Worm (Caenorhabditis elegans) whole organism, L3 larva: ENCODE data around the gene F14F8.14.

Source experiments
- R02D3.7 ChIP-seq: fragments of 150-350 bp; optimal IDR thresholded peaks from 2 replicates; lab custom pipeline; 2014; ENCODE audit warnings: missing biosample characterization, missing genetic modification characterization
- ZK546.5 ChIP-seq: sonication (generic microtip); optimal IDR thresholded peaks from 2 replicates; lab custom pipeline; 2017; ENCODE audit warnings: missing biosample characterization, missing genetic modification characterization
- aly-2 ChIP-seq: fragments of 150-350 bp; optimal IDR thresholded peaks from 2 replicates; lab custom pipeline; 2014; ENCODE audit warnings: missing biosample characterization, missing genetic modification characterization
- ama-1 ChIP-seq: fragments of 150-350 bp; optimal IDR thresholded peaks from 2 replicates; lab custom pipeline; 2018
- ceh-16 ChIP-seq: sonication (generic microtip); optimal IDR thresholded peaks from 2 replicates; lab custom pipeline; 2017; ENCODE audit warnings: missing biosample characterization, missing genetic modification characterization
- ceh-82 ChIP-seq: fragments of 150-350 bp; optimal IDR thresholded peaks from 2 replicates; lab custom pipeline; 2014; ENCODE audit warnings: missing biosample characterization, missing genetic modification characterization
- ceh-9 ChIP-seq: sonication (generic microtip); optimal IDR thresholded peaks from 2 replicates; lab custom pipeline; 2018; ENCODE audit warnings: missing biosample characterization, missing genetic modification characterization
- daf-12 ChIP-seq: fragments of 150-350 bp; optimal IDR thresholded peaks from 2 replicates; lab custom pipeline; 2014; ENCODE audit warnings: missing biosample characterization, missing genetic modification reagents, missing genetic modification characterization
- egl-27 ChIP-seq: sonication (generic microtip); optimal IDR thresholded peaks from 4 replicates; lab custom pipeline; 2017; ENCODE audit warnings: missing biosample characterization, missing genetic modification reagents, missing genetic modification characterization
- egl-5 ChIP-seq: fragments of 150-350 bp; optimal IDR thresholded peaks from 2 replicates; lab custom pipeline; 2017; ENCODE audit warnings: missing biosample characterization, missing genetic modification reagents, missing genetic modification characterization, inconsistent platforms
- eor-1 ChIP-seq, 2 experiments: fragments of 150-350 bp; optimal IDR thresholded peaks; 2 replicates each; lab custom pipeline; 2014 to 2018; ENCODE audit warnings: missing biosample characterization in 2 of 2, missing genetic modification characterization in 2 of 2
- fkh-2 ChIP-seq: fragments of 150-350 bp; optimal IDR thresholded peaks from 2 replicates; lab custom pipeline; 2014; ENCODE audit warnings: missing biosample characterization, missing genetic modification reagents, missing genetic modification characterization
- fos-1 ChIP-seq: fragments of 150-350 bp; optimal IDR thresholded peaks from 2 replicates; lab custom pipeline; 2014; ENCODE audit warnings: missing biosample characterization, missing genetic modification characterization
- hmg-11 ChIP-seq: sonication (generic microtip); optimal IDR thresholded peaks from 2 replicates; lab custom pipeline; 2016; ENCODE audit warnings: missing genetic modification characterization, missing compliant biosample characterization
- jun-1 ChIP-seq: fragments of 150-350 bp; optimal IDR thresholded peaks from 2 replicates; lab custom pipeline; 2014; ENCODE audit warnings: missing biosample characterization, missing genetic modification reagents, missing genetic modification characterization
- lin-15B ChIP-seq: fragments of 150-350 bp; optimal IDR thresholded peaks from 2 replicates; lab custom pipeline; 2014; ENCODE audit warnings: missing biosample characterization, missing genetic modification characterization
- lin-39 ChIP-seq: fragments of 150-350 bp; optimal IDR thresholded peaks from 2 replicates; lab custom pipeline; 2018; ENCODE audit warnings: missing biosample characterization, missing genetic modification reagents, missing genetic modification characterization
- lsy-12 ChIP-seq: sonication (generic microtip); optimal IDR thresholded peaks from 2 replicates; lab custom pipeline; 2016; ENCODE audit warnings: mild to moderate bottlenecking, missing genetic modification characterization, missing compliant biosample characterization
- mdl-1 ChIP-seq: fragments of 150-350 bp; optimal IDR thresholded peaks from 2 replicates; lab custom pipeline; 2014; ENCODE audit warnings: missing biosample characterization, missing genetic modification characterization
- mml-1 ChIP-seq: fragments of 150-350 bp; sonication (generic microtip); optimal IDR thresholded peaks from 3 replicates; lab custom pipeline; 2014; ENCODE audit warnings: missing biosample characterization, missing genetic modification characterization
- nfya-1 ChIP-seq: sonication (generic microtip); optimal IDR thresholded peaks from 2 replicates; lab custom pipeline; 2017; ENCODE audit warnings: missing genetic modification characterization, mild to moderate bottlenecking, missing compliant biosample characterization, antibody characterized with exemption, moderate library complexity; ENCODE audit not compliant: insufficient read depth
- nhr-11 ChIP-seq: fragments of 150-350 bp; optimal IDR thresholded peaks from 2 replicates; lab custom pipeline; 2014; ENCODE audit warnings: missing biosample characterization, missing genetic modification characterization
- nhr-12 ChIP-seq: fragments of 150-350 bp; optimal IDR thresholded peaks from 2 replicates; lab custom pipeline; 2014; ENCODE audit warnings: missing biosample characterization, missing genetic modification characterization
- nhr-23 ChIP-seq: fragments of 150-350 bp; optimal IDR thresholded peaks from 2 replicates; lab custom pipeline; 2014; ENCODE audit warnings: missing biosample characterization, missing genetic modification reagents, missing genetic modification characterization
- nhr-237 ChIP-seq: fragments of 150-350 bp; optimal IDR thresholded peaks from 2 replicates; lab custom pipeline; 2014; ENCODE audit warnings: missing biosample characterization, missing genetic modification characterization
- nhr-25 ChIP-seq: sonication (generic microtip); optimal IDR thresholded peaks from 2 replicates; lab custom pipeline; 2017; ENCODE audit warnings: missing biosample characterization, missing genetic modification characterization
- nhr-28 ChIP-seq: fragments of 150-350 bp; optimal IDR thresholded peaks from 2 replicates; lab custom pipeline; 2014; ENCODE audit warnings: missing biosample characterization, missing genetic modification characterization
- nhr-43 ChIP-seq: sonication (generic microtip); optimal IDR thresholded peaks from 2 replicates; lab custom pipeline; 2016; ENCODE audit warnings: mild to moderate bottlenecking, missing genetic modification characterization, missing compliant biosample characterization; ENCODE audit not compliant: poor library complexity, severe bottlenecking
- nhr-67 ChIP-seq: fragments of 150-350 bp; optimal IDR thresholded peaks from 2 replicates; lab custom pipeline; 2014; ENCODE audit warnings: missing biosample characterization, missing genetic modification characterization
- nhr-77 ChIP-seq: fragments of 150-350 bp; optimal IDR thresholded peaks from 2 replicates; lab custom pipeline; 2014; ENCODE audit warnings: missing biosample characterization, missing genetic modification characterization
- pha-4 ChIP-seq: fragments of 150-350 bp; optimal IDR thresholded peaks from 2 replicates; lab custom pipeline; 2014; ENCODE audit warnings: missing biosample characterization, missing genetic modification reagents, missing genetic modification characterization
- sea-2 ChIP-seq: fragments of 150-350 bp; sonication (generic microtip); optimal IDR thresholded peaks from 4 replicates; lab custom pipeline; 2014; ENCODE audit warnings: missing biosample characterization, missing genetic modification reagents, missing genetic modification characterization
- skn-1 ChIP-seq: fragments of 150-350 bp; optimal IDR thresholded peaks from 2 replicates; lab custom pipeline; 2014; ENCODE audit warnings: missing biosample characterization, missing genetic modification characterization
- tbx-2 ChIP-seq: sonication (generic microtip); optimal IDR thresholded peaks from 2 replicates; lab custom pipeline; 2016; ENCODE audit warnings: mild to moderate bottlenecking, missing genetic modification characterization, missing compliant biosample characterization
- zag-1 ChIP-seq: fragments of 150-350 bp; optimal IDR thresholded peaks from 2 replicates; lab custom pipeline; 2014; ENCODE audit warnings: missing biosample characterization, missing genetic modification characterization
- ztf-11 ChIP-seq: fragments of 150-350 bp; optimal IDR thresholded peaks from 2 replicates; lab custom pipeline; 2014; ENCODE audit warnings: missing biosample characterization, missing genetic modification characterization

The F14F8.14 gene

DNA sequence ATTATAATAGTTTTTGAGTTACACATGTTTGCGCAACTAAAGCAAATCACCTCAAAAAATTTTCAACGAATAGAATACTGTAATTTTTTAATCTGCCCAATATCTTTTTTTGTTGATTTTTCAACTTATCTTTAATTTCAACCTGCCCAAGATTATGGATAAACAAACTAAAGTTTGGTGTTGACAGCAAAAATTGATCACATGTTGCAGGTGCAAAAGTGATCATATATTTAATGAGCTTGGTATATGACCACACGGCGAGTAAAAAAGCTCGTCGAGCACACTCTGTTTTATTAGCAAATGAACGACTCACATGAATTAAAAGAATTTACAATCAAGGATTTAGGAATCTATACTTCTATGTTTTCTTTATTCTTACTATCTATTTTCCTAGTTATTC is 9.0 kb upstream of the F14F8.14 start, which contains the start of gene srz-1:
Gene srz-1 (plus strand): TSS at position 301 of the 400 bp plus-strand sequence.
- TF ChIP-seq lin-39 (tag; lab: Kevin White, UChicago): no peak
- TF ChIP-seq aly-2 (tag; lab: Kevin White, UChicago): no peak
- no peak for TF ChIP-seq nhr-67
- no peak for TF ChIP-seq hmg-11 (tag; lab: Kevin White, UChicago)
- TF ChIP-seq nfya-1 (tag; lab: Kevin White, UChicago): no peak
- TF ChIP-seq lsy-12 (tag; lab: Kevin White, UChicago): no peak
- no peak for TF ChIP-seq nhr-28
- TF ChIP-seq nhr-77 (tag; lab: Kevin White, UChicago): no peak
- no peak for TF ChIP-seq R02D3.7 (tag; lab: Kevin White, UChicago)

DNA sequence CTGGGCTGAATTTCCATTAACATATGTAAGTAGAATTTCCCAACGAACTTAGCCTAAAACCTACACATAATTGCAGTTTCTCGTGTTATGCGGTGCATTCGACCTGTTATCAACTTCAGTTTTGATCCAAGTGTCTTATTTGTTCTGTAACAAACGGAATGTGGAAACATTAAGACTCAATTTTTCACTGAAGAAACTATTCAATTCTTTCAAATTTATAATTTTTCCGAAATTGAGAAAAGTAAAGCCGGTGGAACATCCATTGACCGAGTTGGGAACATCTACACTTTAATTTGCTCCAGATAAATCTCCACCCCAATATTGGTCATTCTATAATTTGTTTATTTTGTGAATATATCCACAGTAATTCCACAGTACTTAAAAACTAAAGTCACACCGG is 7.9 kb upstream of the F14F8.14 start:
- TF ChIP-seq nhr-237 (tag; lab: Kevin White, UChicago): no peak

DNA sequence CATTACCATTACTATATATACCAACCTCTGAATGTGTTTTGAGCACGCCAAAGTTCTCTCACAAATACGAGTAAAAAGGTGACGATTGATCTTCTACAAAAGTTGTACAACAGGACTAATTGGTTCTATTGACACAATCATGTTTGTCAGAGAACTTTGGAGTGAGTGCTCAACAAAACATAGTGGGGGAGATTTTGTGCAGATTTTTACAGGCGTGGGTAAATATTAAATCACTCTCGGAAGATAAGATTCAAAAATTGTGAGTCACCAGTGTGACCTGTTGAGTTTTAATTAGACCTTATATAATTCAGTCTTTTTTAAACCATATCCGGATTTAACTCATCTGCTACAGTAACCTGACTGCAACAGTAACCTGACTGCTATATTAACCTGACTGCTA is 5.7 kb upstream of the F14F8.14 start, which contains the start of gene F14F8.8:
Gene F14F8.8 (minus strand): TSS at position 101 of the 400 bp plus-strand sequence.
- TF ChIP-seq mdl-1 (tag; lab: Kevin White, UChicago) (no peak), nhr-28 (no peak), hmg-11 (tag; lab: Kevin White, UChicago) (no peak), ceh-16 (no peak), nhr-12 (no peak), lsy-12 (tag; lab: Kevin White, UChicago) (no peak), skn-1 (tag; lab: Kevin White, UChicago) (no peak), ZK546.5 (tag; lab: Kevin White, UChicago) (no peak)

DNA sequence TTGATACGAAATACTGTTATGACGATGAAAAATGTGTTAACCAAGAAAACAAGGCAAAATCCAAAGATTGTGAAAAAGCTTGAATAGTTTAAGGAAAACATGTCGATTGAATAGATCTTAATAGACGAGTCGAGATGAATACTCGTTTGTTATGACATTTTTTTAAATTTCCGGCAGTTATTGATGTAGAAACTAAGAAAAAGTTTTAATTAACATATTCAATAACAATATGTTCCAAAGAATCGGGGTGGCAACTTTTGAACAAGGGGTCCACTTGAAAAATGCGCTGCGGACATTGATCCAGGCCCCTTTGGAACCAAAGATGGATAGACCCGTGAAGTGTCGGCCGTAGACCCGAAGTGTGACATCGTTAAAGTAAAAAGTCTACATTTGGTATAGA is 4.6 kb upstream of the F14F8.14 start, which contains the start of gene str-61:
Gene str-61 (minus strand): TSS at position 101 of the 400 bp plus-strand sequence.
- TF ChIP-seq eor-1 (tag; optimal IDR thresholded peaks at IDR 0.05; lab: Kevin White, UChicago): no peak
- TF ChIP-seq ama-1: no peak
- TF ChIP-seq hmg-11 (tag; lab: Kevin White, UChicago): no peak
- no peak for TF ChIP-seq fkh-2 (tag; lab: Kevin White, UChicago)
- TF ChIP-seq jun-1: no peak
- TF ChIP-seq nhr-25 (tag; lab: Kevin White, UChicago): no peak
- TF ChIP-seq nhr-23 (tag; lab: Kevin White, UChicago): no peak
- TF ChIP-seq nhr-11 (tag; lab: Kevin White, UChicago): no peak
- TF ChIP-seq fos-1 (tag; lab: Kevin White, UChicago): no peak
- TF ChIP-seq nhr-43 (tag; lab: Kevin White, UChicago): no peak
- no peak for TF ChIP-seq nhr-67
- TF ChIP-seq egl-27 (tag; lab: Kevin White, UChicago): no peak
- no peak for TF ChIP-seq mdl-1 (tag; lab: Kevin White, UChicago)
- TF ChIP-seq pha-4 (tag; lab: Kevin White, UChicago): no peak
- TF ChIP-seq mml-1 (tag; lab: Kevin White, UChicago): no peak
- TF ChIP-seq lin-39 (tag; lab: Kevin White, UChicago): no peak
- no peak for TF ChIP-seq lsy-12 (tag; lab: Kevin White, UChicago)

DNA sequence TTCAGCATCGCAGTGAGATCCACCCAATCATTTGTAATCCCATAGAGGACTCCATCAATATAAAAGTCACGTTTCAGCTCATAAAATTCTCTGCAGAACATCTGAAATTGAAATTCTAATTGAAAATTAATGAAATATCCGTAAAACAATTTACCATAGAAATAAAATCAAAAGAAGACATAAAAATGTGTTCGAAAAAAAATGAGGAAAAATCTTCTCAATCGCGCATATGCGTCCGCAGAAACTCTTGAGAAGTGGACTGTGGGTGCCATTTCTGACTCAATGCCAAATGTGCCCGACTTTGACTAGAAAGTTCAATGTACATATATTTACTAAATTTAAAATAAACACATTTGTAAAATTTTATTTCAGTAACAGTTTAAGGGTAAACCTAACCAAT is 1.9 kb upstream of the F14F8.14 start, which contains the start of gene F14F8.9:
Gene F14F8.9 (minus strand): TSS at position 101 of the 400 bp plus-strand sequence.
- TF ChIP-seq lin-15B (tag; lab: Kevin White, UChicago): no peak
- TF ChIP-seq daf-12 (tag; lab: Kevin White, UChicago): no peak
- TF ChIP-seq tbx-2 (tag; lab: Kevin White, UChicago): no peak
- TF ChIP-seq ama-1: no peak
- no peak for TF ChIP-seq pha-4 (tag; lab: Kevin White, UChicago)
- TF ChIP-seq aly-2 (tag; lab: Kevin White, UChicago): no peak
- no peak for TF ChIP-seq ceh-9 (tag; lab: Kevin White, UChicago)
- TF ChIP-seq ceh-82 (tag; lab: Kevin White, UChicago): no peak
- TF ChIP-seq ztf-11 (tag; lab: Kevin White, UChicago): no peak
- no peak for TF ChIP-seq zag-1 (tag; lab: Kevin White, UChicago)
- TF ChIP-seq egl-5 (tag; lab: Kevin White, UChicago): no peak
- TF ChIP-seq nhr-43 (tag; lab: Kevin White, UChicago): no peak
- no peak for TF ChIP-seq fkh-2 (tag; lab: Kevin White, UChicago)
- no peak for TF ChIP-seq sea-2 (GFP tag; lab: Kevin White, UChicago)
